Worm (Caenorhabditis elegans) whole organism, L2 larva: Measurements from ENCODE around the gene C33D9.3.
A peak's percentile ranks its signal among the peaks of the same experiment; 100 is the strongest.

Experiments used
- C34F6.9 ChIP-seq: fragments of 150-350 bp; optimal IDR thresholded peaks from 2 replicates; lab custom pipeline; 2014; ENCODE audit warnings: missing biosample characterization, missing genetic modification characterization
- F13H6.1 ChIP-seq: sonication (generic microtip); optimal IDR thresholded peaks from 2 replicates; lab custom pipeline; 2016; ENCODE audit warnings: missing genetic modification characterization, missing compliant biosample characterization
- R02D3.7 ChIP-seq: fragments of 150-350 bp; optimal IDR thresholded peaks from 2 replicates; lab custom pipeline; 2014; ENCODE audit warnings: missing biosample characterization, missing genetic modification characterization
- Y55F3AM.14 ChIP-seq: fragments of 200-800 bp; sonication (Bioruptor generic); optimal IDR thresholded peaks from 2 replicates; lab custom pipeline; 2018; ENCODE audit warnings: mild to moderate bottlenecking, missing genetic modification characterization, missing compliant biosample characterization
- alr-1 ChIP-seq: fragments of 150-350 bp; optimal IDR thresholded peaks from 2 replicates; lab custom pipeline; 2014; ENCODE audit warnings: missing biosample characterization, missing genetic modification characterization
- aly-2 ChIP-seq: fragments of 150-350 bp; optimal IDR thresholded peaks from 2 replicates; lab custom pipeline; 2014; ENCODE audit warnings: missing biosample characterization, missing genetic modification characterization
- ama-1 ChIP-seq: fragments of 150-350 bp; optimal IDR thresholded peaks from 2 replicates; lab custom pipeline; 2018; ENCODE audit warnings: inconsistent platforms
- blmp-1 ChIP-seq: sonication (generic microtip); optimal IDR thresholded peaks from 2 replicates; lab custom pipeline; 2017; ENCODE audit warnings: missing genetic modification characterization, mild to moderate bottlenecking, missing compliant biosample characterization, antibody characterized with exemption, moderate library complexity; ENCODE audit not compliant: insufficient read depth
- ceh-16 ChIP-seq: fragments of 150-350 bp; optimal IDR thresholded peaks from 2 replicates; lab custom pipeline; 2014; ENCODE audit warnings: missing biosample characterization, missing genetic modification characterization
- ceh-82 ChIP-seq: fragments of 150-350 bp; optimal IDR thresholded peaks from 2 replicates; lab custom pipeline; 2014; ENCODE audit warnings: missing biosample characterization, missing genetic modification characterization
- crh-2 ChIP-seq: sonication (generic microtip); optimal IDR thresholded peaks from 2 replicates; lab custom pipeline; 2017; ENCODE audit warnings: missing biosample characterization, missing genetic modification characterization
- dmd-4 ChIP-seq: sonication (generic microtip); optimal IDR thresholded peaks from 2 replicates; lab custom pipeline; 2017; ENCODE audit warnings: missing biosample characterization, missing genetic modification characterization
- egl-27 ChIP-seq: sonication (generic microtip); optimal IDR thresholded peaks from 3 replicates; lab custom pipeline; 2017; ENCODE audit warnings: missing biosample characterization, missing genetic modification reagents, missing genetic modification characterization
- elt-1 ChIP-seq: fragments of 150-350 bp; optimal IDR thresholded peaks from 2 replicates; lab custom pipeline; 2014; ENCODE audit warnings: missing biosample characterization, missing genetic modification characterization
- elt-3 ChIP-seq: sonication (generic microtip); optimal IDR thresholded peaks from 2 replicates; lab custom pipeline; 2017; ENCODE audit warnings: missing biosample characterization, missing genetic modification characterization
- fos-1 ChIP-seq: fragments of 150-350 bp; optimal IDR thresholded peaks from 2 replicates; lab custom pipeline; 2014; ENCODE audit warnings: missing biosample characterization, missing genetic modification characterization
- gmeb-1 ChIP-seq: fragments of 150-350 bp; optimal IDR thresholded peaks from 2 replicates; lab custom pipeline; 2014; ENCODE audit warnings: missing biosample characterization, missing genetic modification characterization
- lin-11 ChIP-seq: fragments of 150-350 bp; sonication (generic microtip); optimal IDR thresholded peaks from 2 replicates; lab custom pipeline; 2014; ENCODE audit warnings: missing biosample characterization, missing genetic modification characterization, inconsistent platforms, mixed read lengths
- lin-13 ChIP-seq: fragments of 150-350 bp; optimal IDR thresholded peaks from 2 replicates; lab custom pipeline; 2014; ENCODE audit warnings: missing biosample characterization, missing genetic modification reagents, missing genetic modification characterization
- lin-39 ChIP-seq: fragments of 150-350 bp; optimal IDR thresholded peaks from 2 replicates; lab custom pipeline; 2014; ENCODE audit warnings: missing biosample characterization, missing genetic modification reagents, missing genetic modification characterization
- lsy-2 ChIP-seq, 2 experiments: fragments of 150-350 bp in 1 of 2; sonication (generic microtip) in 1 of 2; optimal IDR thresholded peaks; 2 replicates each; lab custom pipeline; 2014 to 2017; ENCODE audit warnings: missing biosample characterization in 2 of 2, missing genetic modification characterization in 2 of 2
- mab-5 ChIP-seq: fragments of 150-350 bp; optimal IDR thresholded peaks from 2 replicates; lab custom pipeline; 2014; ENCODE audit warnings: missing biosample characterization, missing genetic modification characterization
- mdl-1 ChIP-seq, 2 experiments: fragments of 150-350 bp in 1 of 2; sonication (generic microtip) in 1 of 2; optimal IDR thresholded peaks; 2 replicates each; lab custom pipeline; 2017; ENCODE audit warnings: missing biosample characterization in 2 of 2, missing genetic modification characterization in 2 of 2
- nhr-11 ChIP-seq: fragments of 150-350 bp; optimal IDR thresholded peaks from 2 replicates; lab custom pipeline; 2014; ENCODE audit warnings: missing biosample characterization, missing genetic modification characterization
- nhr-12 ChIP-seq: fragments of 150-350 bp; optimal IDR thresholded peaks from 2 replicates; lab custom pipeline; 2014; ENCODE audit warnings: missing biosample characterization, missing genetic modification characterization
- nhr-129 ChIP-seq: fragments of 150-350 bp; optimal IDR thresholded peaks from 2 replicates; lab custom pipeline; 2014; ENCODE audit warnings: missing biosample characterization, missing genetic modification characterization
- nhr-21 ChIP-seq: fragments of 150-350 bp; optimal IDR thresholded peaks from 2 replicates; lab custom pipeline; 2014; ENCODE audit warnings: missing biosample characterization, missing genetic modification characterization
- nhr-23 ChIP-seq: fragments of 150-350 bp; optimal IDR thresholded peaks from 2 replicates; lab custom pipeline; 2014; ENCODE audit warnings: missing biosample characterization, missing genetic modification reagents, missing genetic modification characterization
- nhr-237 ChIP-seq: fragments of 150-350 bp; optimal IDR thresholded peaks from 2 replicates; lab custom pipeline; 2014; ENCODE audit warnings: missing biosample characterization, missing genetic modification characterization
- nhr-25 ChIP-seq: fragments of 150-350 bp; sonication (generic microtip); optimal IDR thresholded peaks from 3 replicates; lab custom pipeline; 2014; ENCODE audit warnings: missing biosample characterization, missing genetic modification characterization
- nhr-6 ChIP-seq: fragments of 150-350 bp; optimal IDR thresholded peaks from 2 replicates; lab custom pipeline; 2014; ENCODE audit warnings: missing biosample characterization, missing genetic modification characterization
- nhr-77 ChIP-seq: fragments of 150-350 bp; optimal IDR thresholded peaks from 2 replicates; lab custom pipeline; 2014; ENCODE audit warnings: missing biosample characterization, missing genetic modification characterization
- peb-1 ChIP-seq: fragments of 150-350 bp; optimal IDR thresholded peaks from 2 replicates; lab custom pipeline; 2014; ENCODE audit warnings: missing biosample characterization, missing genetic modification characterization
- sem-4 ChIP-seq: fragments of 150-350 bp; optimal IDR thresholded peaks from 2 replicates; lab custom pipeline; 2014; ENCODE audit warnings: missing biosample characterization, missing genetic modification reagents, missing genetic modification characterization
- skn-1 ChIP-seq: sonication (generic microtip); optimal IDR thresholded peaks from 2 replicates; lab custom pipeline; 2017; ENCODE audit warnings: missing biosample characterization, missing genetic modification characterization
- sma-3 ChIP-seq: sonication (generic microtip); optimal IDR thresholded peaks from 2 replicates; lab custom pipeline; 2016; ENCODE audit warnings: missing genetic modification reagents, missing genetic modification characterization, missing compliant biosample characterization
- sma-9 ChIP-seq, 2 experiments: fragments of 150-350 bp in 1 of 2; sonication (generic microtip) in 1 of 2; optimal IDR thresholded peaks; 2 replicates each; lab custom pipeline; 2014 to 2016; ENCODE audit warnings: missing genetic modification characterization in 2 of 2, mild to moderate bottlenecking in 1 of 2, missing biosample characterization in 1 of 2, missing compliant biosample characterization in 1 of 2, missing genetic modification reagents in 1 of 2, moderate library complexity in 1 of 2
- snpc-4 ChIP-seq: fragments of 150-350 bp; optimal IDR thresholded peaks from 2 replicates; lab custom pipeline; 2014; ENCODE audit warnings: missing biosample characterization, missing genetic modification characterization
- unc-39 ChIP-seq: fragments of 150-350 bp; optimal IDR thresholded peaks from 2 replicates; lab custom pipeline; 2014; ENCODE audit warnings: missing biosample characterization, missing genetic modification characterization
- unc-55 ChIP-seq: fragments of 150-350 bp; sonication (generic microtip); optimal IDR thresholded peaks from 3 replicates; lab custom pipeline; 2014; ENCODE audit warnings: missing biosample characterization, missing genetic modification reagents, missing genetic modification characterization
- unc-62 ChIP-seq: fragments of 150-350 bp; optimal IDR thresholded peaks from 2 replicates; lab custom pipeline; 2014; ENCODE audit warnings: missing biosample characterization, missing genetic modification reagents, missing genetic modification characterization
- zag-1 ChIP-seq: fragments of 150-350 bp; optimal IDR thresholded peaks from 2 replicates; lab custom pipeline; 2014; ENCODE audit warnings: missing biosample characterization, missing genetic modification characterization
- ztf-1 ChIP-seq: fragments of 200-800 bp; sonication (Bioruptor generic); conservative IDR thresholded peaks from 2 replicates; pipeline ENCODE4 v1.3.6; 2022; ENCODE audit warnings: missing genetic modification characterization, missing compliant biosample characterization
- ztf-11 ChIP-seq: sonication (generic microtip); optimal IDR thresholded peaks from 2 replicates; lab custom pipeline; 2017; ENCODE audit warnings: missing biosample characterization, missing genetic modification characterization
- ztf-4 ChIP-seq: fragments of 150-350 bp; optimal IDR thresholded peaks from 2 replicates; lab custom pipeline; 2014; ENCODE audit warnings: missing biosample characterization, missing genetic modification characterization

The C33D9.3 gene

DNA sequence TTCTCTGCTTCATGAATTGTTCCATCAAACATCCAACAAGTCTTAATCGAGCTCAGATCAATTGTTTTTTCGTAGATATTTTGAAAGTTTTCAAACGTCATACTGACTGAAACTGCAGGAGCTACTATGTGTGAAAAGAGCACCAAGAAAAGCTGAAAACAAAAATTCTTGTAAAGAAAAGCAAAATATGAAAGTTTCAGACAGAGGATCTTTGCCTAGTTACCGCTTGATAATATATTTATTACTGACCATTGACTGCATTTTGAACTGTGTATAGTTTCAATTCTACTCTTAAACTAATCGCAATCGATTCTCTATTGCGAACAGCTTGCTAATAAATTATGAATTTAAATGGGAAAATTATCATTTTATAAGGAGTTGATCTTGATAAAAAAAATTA is 5.5 kb upstream of the C33D9.3 start, which contains the start of gene clec-182:
clec-182 (minus strand) TSS at position 101 of the 400 bp plus-strand sequence.
- TF ChIP-seq nhr-12 (tag; lab: Kevin White, UChicago) (no peak), nhr-237 (tag; lab: Kevin White, UChicago) (no peak), lin-11 (tag; lab: Kevin White, UChicago) (no peak), nhr-25 (tag; lab: Kevin White, UChicago) (no peak), ceh-82 (no peak), elt-3 (tag; lab: Kevin White, UChicago) (no peak), crh-2 (no peak), nhr-129 (no peak), ama-1 (lab: Kevin White, UChicago) (no peak), ztf-4 (no peak)

DNA sequence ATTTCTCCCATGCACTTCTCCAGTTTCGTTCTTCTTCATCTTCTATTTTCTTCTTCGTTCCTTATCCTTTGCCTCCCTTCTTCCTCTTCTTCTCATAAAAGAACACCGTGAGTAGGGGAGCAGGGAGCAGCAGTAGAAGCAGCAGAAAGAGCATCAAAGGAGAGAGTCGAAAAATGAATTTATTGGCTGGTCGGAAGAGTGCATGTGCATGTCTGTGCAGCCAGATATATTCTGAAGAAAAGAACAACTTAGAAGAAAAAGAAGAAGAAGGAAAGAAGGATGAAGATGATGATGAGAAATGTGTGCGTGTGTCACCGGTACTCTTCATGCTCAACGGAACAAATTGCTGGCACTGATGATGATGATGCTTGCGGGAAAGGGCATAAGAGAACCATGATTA is 3.5 kb upstream of the C33D9.3 start:
- TF ChIP-seq nhr-25 (tag; lab: Kevin White, UChicago) (no peak), mdl-1 (tag; optimal IDR thresholded peaks at IDR 0.05; lab: Kevin White, UChicago) (peak in 1 of 2 experiments; percentile 31), C34F6.9 (tag; lab: Kevin White, UChicago) (peak; percentile 60), zag-1 (tag; lab: Kevin White, UChicago) (peak; percentile 58), F13H6.1 (tag; lab: Kevin White, UChicago) (peak; percentile 9), fos-1 (tag; lab: Kevin White, UChicago) (peak; percentile 9), alr-1 (tag; lab: Kevin White, UChicago) (no peak), sem-4 (tag; lab: Kevin White, UChicago) (no peak), blmp-1 (tag; lab: Kevin White, UChicago) (no peak), skn-1 (tag; lab: Kevin White, UChicago) (no peak), unc-55 (GFP tag; lab: Kevin White, UChicago) (peak; percentile 52), Y55F3AM.14 (no peak), sma-3 (GFP tag; lab: Kevin White, UChicago) (no peak), nhr-237 (tag; lab: Kevin White, UChicago) (no peak), lin-39 (no peak), sma-9 (GFP tag; optimal IDR thresholded peaks at IDR 0.05; lab: Kevin White, UChicago) (peak; percentile 36), sma-9 (tag; optimal IDR thresholded peaks at IDR 0.05; lab: Kevin White, UChicago) (no peak)

DNA sequence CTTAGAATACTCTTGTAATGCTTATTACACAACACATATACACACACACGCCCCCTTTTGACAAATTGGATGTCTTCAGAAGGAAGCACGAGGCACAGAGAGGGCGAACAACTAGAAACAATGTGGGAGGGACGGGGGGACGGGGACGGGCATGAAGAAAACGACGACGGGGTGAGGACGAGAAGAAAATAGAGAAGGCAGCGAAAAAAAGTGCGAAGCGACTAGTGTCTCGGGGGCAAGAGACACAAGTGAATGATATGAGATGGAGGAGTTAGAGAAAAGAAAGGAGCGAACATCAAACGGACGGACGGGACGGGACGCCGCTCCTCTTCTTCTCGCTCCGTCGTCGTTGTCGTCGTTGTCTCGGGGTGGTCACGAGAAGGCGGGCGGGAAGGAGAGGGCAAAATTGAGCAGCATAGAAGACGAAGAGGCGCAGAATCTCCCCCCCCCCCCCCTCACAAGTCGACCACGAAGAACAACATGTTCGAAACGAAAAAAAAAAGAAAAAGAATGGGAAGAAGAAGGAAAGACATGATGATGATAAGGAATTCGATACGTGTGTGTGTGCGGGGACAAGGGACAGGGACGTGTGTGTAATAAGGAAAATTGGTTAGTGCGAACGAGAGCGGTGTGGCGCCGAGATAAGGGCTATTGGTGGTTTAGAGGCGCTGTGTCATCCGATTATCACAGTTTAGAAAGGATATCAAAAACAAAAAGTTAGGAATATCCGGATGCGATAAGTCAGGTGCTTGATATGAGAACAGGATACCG is 2.4 kb upstream of the C33D9.3 start:
- TF ChIP-seq nhr-25 (tag; lab: Kevin White, UChicago), result peak; percentile 89
- peak; percentile 44 for TF ChIP-seq lin-11 (tag; lab: Kevin White, UChicago)
- TF ChIP-seq crh-2, result peak; percentile 89
- TF ChIP-seq gmeb-1 (tag; lab: Kevin White, UChicago), result peak; percentile 17
- TF ChIP-seq sma-3 (GFP tag; lab: Kevin White, UChicago), result peak; percentile 77
- peak; percentile 87 for TF ChIP-seq sem-4 (tag; lab: Kevin White, UChicago)
- peak; percentile 31 for TF ChIP-seq mab-5
- TF ChIP-seq ceh-82, result no peak
- TF ChIP-seq skn-1 (tag; lab: Kevin White, UChicago), result no peak
- TF ChIP-seq unc-39 (tag; lab: Kevin White, UChicago), result peak; percentile 29
- TF ChIP-seq unc-62 (GFP tag; lab: Kevin White, UChicago), result peak; percentile 45
- TF ChIP-seq ama-1 (lab: Kevin White, UChicago), result no peak
- TF ChIP-seq lin-39, result no peak
- peak; percentile 71 for TF ChIP-seq nhr-129
- TF ChIP-seq nhr-21 (tag; lab: Kevin White, UChicago), result peak; percentile 89
- TF ChIP-seq lsy-2 (tag; optimal IDR thresholded peaks at IDR 0.05; lab: Kevin White, UChicago), result peak; percentile 1 to 67
- TF ChIP-seq nhr-12 (tag; lab: Kevin White, UChicago), result no peak
- TF ChIP-seq nhr-237 (tag; lab: Kevin White, UChicago), result no peak
- no peak for TF ChIP-seq alr-1 (tag; lab: Kevin White, UChicago)
- TF ChIP-seq nhr-6 (tag; lab: Kevin White, UChicago), result peak; percentile 70
- no peak for TF ChIP-seq elt-1 (tag; lab: Kevin White, UChicago)
- TF ChIP-seq dmd-4 (tag; lab: Kevin White, UChicago), result no peak
- TF ChIP-seq R02D3.7 (tag; lab: Kevin White, UChicago), result no peak
- TF ChIP-seq Y55F3AM.14, result peak; percentile 97
- TF ChIP-seq nhr-23 (tag; lab: Kevin White, UChicago), result no peak
- TF ChIP-seq lin-13 (GFP tag; lab: Kevin White, UChicago), result peak; percentile 67
- TF ChIP-seq nhr-77 (tag; lab: Kevin White, UChicago), result no peak
- peak; percentile 80 to 93 for TF ChIP-seq mdl-1 (tag; optimal IDR thresholded peaks at IDR 0.05; lab: Kevin White, UChicago)
- TF ChIP-seq unc-55 (GFP tag; lab: Kevin White, UChicago), result peak; percentile 56
- TF ChIP-seq peb-1 (tag; lab: Kevin White, UChicago), result no peak
- TF ChIP-seq nhr-11 (tag; lab: Kevin White, UChicago), result no peak
- TF ChIP-seq fos-1 (tag; lab: Kevin White, UChicago), result peak; percentile 80
- peak; percentile 10 for TF ChIP-seq snpc-4
- TF ChIP-seq ztf-1 (GFP tag; lab: Robert Waterston, UW), result no peak
- TF ChIP-seq ztf-11, result no peak
- TF ChIP-seq C34F6.9 (tag; lab: Kevin White, UChicago), result peak; percentile 82
- TF ChIP-seq egl-27 (tag; lab: Kevin White, UChicago), result peak; percentile 81
- no peak for TF ChIP-seq aly-2 (tag; lab: Kevin White, UChicago)
- TF ChIP-seq ceh-16, result peak; percentile 97
- peak; percentile 82 for TF ChIP-seq zag-1 (tag; lab: Kevin White, UChicago)
